Fruit fly (Drosophila melanogaster): ENCODE measurements around the gene Nprl2.

Gene Nprl2

DNA sequence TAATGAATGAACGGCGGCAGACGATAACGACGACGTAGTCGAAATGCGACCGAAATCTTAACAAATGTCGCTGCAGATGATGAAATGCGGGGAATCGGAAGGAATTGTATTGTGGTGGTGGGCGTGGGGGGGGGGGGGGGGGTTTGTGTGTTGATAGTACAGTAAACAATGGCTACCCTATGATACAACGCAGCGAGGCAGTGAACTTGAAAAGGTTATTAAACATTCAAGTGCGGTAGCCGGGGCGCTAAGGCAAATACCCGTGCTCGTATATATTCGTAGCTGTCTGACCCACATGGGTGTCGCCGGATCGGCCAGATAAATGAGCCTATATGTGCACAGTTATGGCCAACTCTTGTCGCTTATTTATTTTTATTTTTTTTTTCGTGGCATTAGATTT lies 25.1 kb upstream of the Nprl2 start:
- TF ChIP-seq pad (GFP tag; optimal IDR thresholded peaks at IDR 0.05) (no peak), CG7045 (GFP tag; optimal IDR thresholded peaks at IDR 0.05) (no peak), CG12768 (GFP tag; optimal IDR thresholded peaks at IDR 0.05) (no peak), CG33017 (tag; optimal IDR thresholded peaks at IDR 0.05) (no peak), CG5204 (GFP tag; optimal IDR thresholded peaks at IDR 0.05) (no peak), CG14711 (tag; optimal IDR thresholded peaks at IDR 0.05) (no peak), tj (GFP tag; optimal IDR thresholded peaks at IDR 0.05) (no peak), CG1620 (GFP tag; optimal IDR thresholded peaks at IDR 0.05) (no peak), Hr96 (GFP tag; optimal IDR thresholded peaks at IDR 0.05) (no peak), kay (GFP tag; ENCODE audit: borderline replicate concordance) (no peak), CG7101 (tag; optimal IDR thresholded peaks at IDR 0.05) (no peak), toe (GFP tag; optimal IDR thresholded peaks at IDR 0.05) (no peak), Mnt (GFP tag; optimal IDR thresholded peaks at IDR 0.05) (no peak)

- TF ChIP-seq Mnt (GFP tag; optimal IDR thresholded peaks at IDR 0.05) (no peak), ovo (GFP tag; optimal IDR thresholded peaks at IDR 0.05) (no peak), Clk (GFP tag; optimal IDR thresholded peaks at IDR 0.05) (no peak), cnc (optimal IDR thresholded peaks at IDR 0.05) (no peak), CG5204 (GFP tag; optimal IDR thresholded peaks at IDR 0.05) (no peak)
Measured at dm6 chrX:16907675-16908074, 23.5 kb upstream of the Nprl2 start.

dm6 chrX:16907009-16907408 lies 22.8 kb upstream of the Nprl2 start:
- TF ChIP-seq Clk (GFP tag; optimal IDR thresholded peaks at IDR 0.05) = no peak
- no peak for TF ChIP-seq CG33017 (tag; optimal IDR thresholded peaks at IDR 0.05)
- TF ChIP-seq CG1620 (GFP tag; optimal IDR thresholded peaks at IDR 0.05) = no peak
- TF ChIP-seq bab1 (GFP tag; optimal IDR thresholded peaks at IDR 0.05) = no peak
- no peak for TF ChIP-seq cic (GFP tag; optimal IDR thresholded peaks at IDR 0.05)
- no peak for TF ChIP-seq Crg-1 (GFP tag; optimal IDR thresholded peaks at IDR 0.05)
- no peak for TF ChIP-seq cnc (optimal IDR thresholded peaks at IDR 0.05)
- no peak for TF ChIP-seq CG5204 (GFP tag; optimal IDR thresholded peaks at IDR 0.05)
- no peak for TF ChIP-seq CG14711 (tag; optimal IDR thresholded peaks at IDR 0.05)
- TF ChIP-seq CG7101 (tag; optimal IDR thresholded peaks at IDR 0.05) = no peak
- no peak for TF ChIP-seq kay (GFP tag; ENCODE audit: borderline replicate concordance)
- no peak for TF ChIP-seq tj (GFP tag; optimal IDR thresholded peaks at IDR 0.05)

- no peak for TF ChIP-seq CG7045 (GFP tag; optimal IDR thresholded peaks at IDR 0.05)
- TF ChIP-seq bab1 (GFP tag; optimal IDR thresholded peaks at IDR 0.05) = no peak
- TF ChIP-seq pad (GFP tag; optimal IDR thresholded peaks at IDR 0.05) = no peak
- no peak for TF ChIP-seq Clk (GFP tag; optimal IDR thresholded peaks at IDR 0.05)
Measured at dm6 chrX:16906065-16906464, 21.9 kb upstream of the Nprl2 start.

- TF ChIP-seq CG7045 (GFP tag; optimal IDR thresholded peaks at IDR 0.05) (no peak), Hr96 (GFP tag; optimal IDR thresholded peaks at IDR 0.05) (no peak), Mnt (GFP tag; optimal IDR thresholded peaks at IDR 0.05) (no peak), pad (GFP tag; optimal IDR thresholded peaks at IDR 0.05) (no peak), cnc (optimal IDR thresholded peaks at IDR 0.05) (no peak), Clk (GFP tag; optimal IDR thresholded peaks at IDR 0.05) (no peak), Crg-1 (GFP tag; optimal IDR thresholded peaks at IDR 0.05) (no peak), CG33017 (tag; optimal IDR thresholded peaks at IDR 0.05) (no peak), CG1620 (GFP tag; optimal IDR thresholded peaks at IDR 0.05) (no peak), CG7101 (tag; optimal IDR thresholded peaks at IDR 0.05) (no peak), CG11617 (GFP tag; optimal IDR thresholded peaks at IDR 0.05) (no peak), toe (GFP tag; optimal IDR thresholded peaks at IDR 0.05) (no peak), CG5204 (GFP tag; optimal IDR thresholded peaks at IDR 0.05) (no peak), CG12768 (GFP tag; optimal IDR thresholded peaks at IDR 0.05) (no peak), ovo (GFP tag; optimal IDR thresholded peaks at IDR 0.05) (no peak), CG14711 (tag; optimal IDR thresholded peaks at IDR 0.05) (no peak), cic (GFP tag; optimal IDR thresholded peaks at IDR 0.05) (no peak), bab1 (GFP tag; optimal IDR thresholded peaks at IDR 0.05) (no peak)
Measured at dm6 chrX:16902435-16902834, 18.3 kb upstream of the Nprl2 start.

DNA sequence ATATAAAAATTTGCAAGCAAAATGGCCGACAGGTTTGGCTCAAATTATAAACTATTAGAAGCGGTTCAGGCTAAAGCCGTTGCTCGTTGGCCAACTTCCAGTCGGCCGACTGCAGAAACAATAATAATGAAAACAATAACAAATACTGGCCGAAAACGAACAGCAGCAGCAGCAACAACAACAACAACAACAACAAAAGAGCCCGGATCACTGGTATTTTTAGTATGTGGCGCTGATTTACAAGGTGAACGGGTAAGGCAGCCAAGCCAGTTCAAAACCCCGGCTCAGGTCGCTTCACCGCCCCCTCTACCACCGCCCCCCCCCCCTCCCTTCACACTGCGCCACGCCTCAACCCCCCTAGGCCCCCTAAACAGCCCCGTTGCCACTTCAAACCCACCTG lies 16.1 kb upstream of the Nprl2 start:
- TF ChIP-seq Clk (GFP tag; optimal IDR thresholded peaks at IDR 0.05) = no peak
- no peak for TF ChIP-seq CG11617 (GFP tag; optimal IDR thresholded peaks at IDR 0.05)
- TF ChIP-seq ovo (GFP tag; optimal IDR thresholded peaks at IDR 0.05) = no peak
- TF ChIP-seq CG7101 (tag; optimal IDR thresholded peaks at IDR 0.05) = no peak
- TF ChIP-seq CG14711 (tag; optimal IDR thresholded peaks at IDR 0.05) = no peak
- no peak for TF ChIP-seq pad (GFP tag; optimal IDR thresholded peaks at IDR 0.05)
- no peak for TF ChIP-seq kay (GFP tag; ENCODE audit: borderline replicate concordance)
- no peak for TF ChIP-seq bab1 (GFP tag; optimal IDR thresholded peaks at IDR 0.05)
- TF ChIP-seq CG33017 (tag; optimal IDR thresholded peaks at IDR 0.05) = no peak
- TF ChIP-seq toe (GFP tag; optimal IDR thresholded peaks at IDR 0.05) = no peak

- no peak for TF ChIP-seq Crg-1 (GFP tag; optimal IDR thresholded peaks at IDR 0.05)
- no peak for TF ChIP-seq Hr96 (GFP tag; optimal IDR thresholded peaks at IDR 0.05)
- no peak for TF ChIP-seq CG12768 (GFP tag; optimal IDR thresholded peaks at IDR 0.05)
- TF ChIP-seq CG1620 (GFP tag; optimal IDR thresholded peaks at IDR 0.05) = no peak
- TF ChIP-seq tj (GFP tag; optimal IDR thresholded peaks at IDR 0.05) = no peak
- TF ChIP-seq CG33017 (tag; optimal IDR thresholded peaks at IDR 0.05) = no peak
- no peak for TF ChIP-seq kay (GFP tag; ENCODE audit: borderline replicate concordance)
- TF ChIP-seq CG14711 (tag; optimal IDR thresholded peaks at IDR 0.05) = no peak
- no peak for TF ChIP-seq pad (GFP tag; optimal IDR thresholded peaks at IDR 0.05)
- TF ChIP-seq CG5204 (GFP tag; optimal IDR thresholded peaks at IDR 0.05) = no peak
- TF ChIP-seq Clk (GFP tag; optimal IDR thresholded peaks at IDR 0.05) = no peak
- TF ChIP-seq CG11617 (GFP tag; optimal IDR thresholded peaks at IDR 0.05) = no peak
Measured at dm6 chrX:16897087-16897486, 12.9 kb upstream of the Nprl2 start, which contains the start of gene CG33252. Gene CG33252, minus strand, starts transcription at chrX:16897187.
